Worm (Caenorhabditis elegans) whole organism, L4/young adult: Measurements from ENCODE around the gene ZK930.2.

ENCODE experiments used
- W03F9.2 ChIP-seq: fragments of 150-350 bp; optimal IDR thresholded peaks from 2 replicates; lab custom pipeline; 2014; ENCODE audit warnings: missing biosample characterization, missing genetic modification characterization
- dao-5 ChIP-seq: sonication (generic microtip); optimal IDR thresholded peaks from 2 replicates; lab custom pipeline; 2016; ENCODE audit warnings: missing genotype, missing genetic modification characterization, moderate library complexity, missing compliant biosample characterization
- him-1 ChIP-seq: sonication (generic microtip); optimal IDR thresholded peaks from 2 replicates; lab custom pipeline; 2016; ENCODE audit warnings: missing genotype, missing genetic modification reagents, missing genetic modification characterization, missing compliant biosample characterization

ce11 chrII:11893323-11893722, at the start of gene ZK930.2:
- TF ChIP-seq W03F9.2 (tag; lab: Kevin White, UChicago), result no peak
- TF ChIP-seq dao-5 (tag; lab: Kevin White, UChicago), result no peak
- no peak for TF ChIP-seq him-1 (tag; lab: Kevin White, UChicago)
